Worm (Caenorhabditis elegans) whole organism, L1 larva: ENCODE data around the gene Y38H8A.1.
"Not testable (repeated sequence)": the region's sequence is repeated elsewhere in the genome, so short reads cannot be mapped to it uniquely, and the experiment has no call there.

ENCODE experiments used
- C04F5.9 ChIP-seq: sonication (generic microtip); optimal IDR thresholded peaks from 2 replicates; lab custom pipeline; 2016; ENCODE audit warnings: missing genetic modification characterization, missing compliant biosample characterization
- F16B12.6 ChIP-seq: fragments of 150-350 bp; optimal IDR thresholded peaks from 2 replicates; lab custom pipeline; 2014; ENCODE audit warnings: missing biosample characterization, missing genetic modification characterization
- Y116A8C.19 ChIP-seq: sonication (generic microtip); optimal IDR thresholded peaks from 2 replicates; lab custom pipeline; 2016; ENCODE audit warnings: missing compliant biosample characterization, missing genetic modification characterization, borderline replicate concordance
- aly-2 ChIP-seq: fragments of 150-350 bp; optimal IDR thresholded peaks from 2 replicates; lab custom pipeline; 2014; ENCODE audit warnings: missing biosample characterization, missing genetic modification characterization
- blmp-1 ChIP-seq: fragments of 150-350 bp; optimal IDR thresholded peaks from 2 replicates; lab custom pipeline; 2014; ENCODE audit warnings: missing biosample characterization, missing genetic modification characterization
- ceh-63 ChIP-seq: fragments of 200-800 bp; sonication (Bioruptor generic); optimal IDR thresholded peaks from 2 replicates; lab custom pipeline; 2018; ENCODE audit warnings: mild to moderate bottlenecking, missing genetic modification characterization, missing compliant biosample characterization
- ceh-8 ChIP-seq: fragments of 200-800 bp; sonication (Bioruptor generic); optimal IDR thresholded peaks from 2 replicates; lab custom pipeline; 2018; ENCODE audit warnings: mild to moderate bottlenecking, missing genetic modification characterization, moderate library complexity, missing compliant biosample characterization
- ceh-82 ChIP-seq, 3 experiments: fragments of 150-350 bp in 1 of 3; sonication (generic microtip) in 2 of 3; optimal IDR thresholded peaks; 2 replicates each; lab custom pipeline; 2014 to 2017; ENCODE audit warnings: missing biosample characterization in 3 of 3, missing genetic modification characterization in 3 of 3
- ces-1 ChIP-seq: fragments of 150-350 bp; optimal IDR thresholded peaks from 2 replicates; lab custom pipeline; 2014; ENCODE audit warnings: missing biosample characterization, missing genetic modification reagents, missing genetic modification characterization
- dpl-1 ChIP-seq, 3 experiments: fragments of 150-350 bp in 2 of 3; sonication (generic microtip) in 1 of 3; optimal IDR thresholded peaks; 2 replicates each; lab custom pipeline; 2014 to 2017; ENCODE audit warnings: missing biosample characterization in 3 of 3, missing genetic modification characterization in 3 of 3, missing genetic modification reagents in 3 of 3
- dsc-1 ChIP-seq: sonication (generic microtip); optimal IDR thresholded peaks from 2 replicates; lab custom pipeline; 2016; ENCODE audit warnings: mild to moderate bottlenecking, missing genetic modification characterization, missing compliant biosample characterization
- efl-1 ChIP-seq, 4 experiments: fragments of 150-350 bp; optimal IDR thresholded peaks in 3 of 4; peaks in 1 of 4; 1 replicate in 1 of 4; 2 replicates in 3 of 4; lab custom pipeline; 2014; ENCODE audit warnings: missing biosample characterization in 2 of 4, missing genetic modification characterization in 2 of 4, missing genetic modification reagents in 2 of 4
- egl-13 ChIP-seq: sonication (generic microtip); optimal IDR thresholded peaks from 2 replicates; lab custom pipeline; 2016; ENCODE audit warnings: missing genotype, missing genetic modification reagents, missing genetic modification characterization, missing compliant biosample characterization
- elt-2 ChIP-seq: sonication (generic microtip); optimal IDR thresholded peaks from 2 replicates; lab custom pipeline; 2016; ENCODE audit warnings: missing genetic modification characterization, mild to moderate bottlenecking, inconsistent platforms, missing compliant biosample characterization, missing genetic modification reagents
- fkh-10 ChIP-seq: sonication (generic microtip); optimal IDR thresholded peaks from 2 replicates; lab custom pipeline; 2017; ENCODE audit warnings: missing biosample characterization, missing genetic modification reagents, missing genetic modification characterization
- fkh-8 ChIP-seq: sonication (generic microtip); optimal IDR thresholded peaks from 2 replicates; lab custom pipeline; 2016; ENCODE audit warnings: mild to moderate bottlenecking, missing genetic modification characterization, missing compliant biosample characterization
- grh-1 ChIP-seq: fragments of 200-800 bp; sonication (Bioruptor generic); IDR thresholded peaks from 2 replicates; pipeline ENCODE4 v1.3.6; 2022; ENCODE audit warnings: missing genetic modification reagents, missing genetic modification characterization, missing compliant biosample characterization
- hlh-17 ChIP-seq: fragments of 200-800 bp; sonication (Bioruptor generic); optimal IDR thresholded peaks from 2 replicates; lab custom pipeline; 2018; ENCODE audit warnings: missing genetic modification characterization, mild to moderate bottlenecking, missing compliant biosample characterization, moderate library complexity, borderline replicate concordance
- hlh-4 ChIP-seq: sonication (generic microtip); optimal IDR thresholded peaks from 2 replicates; lab custom pipeline; 2016; ENCODE audit warnings: mild to moderate bottlenecking, missing genetic modification characterization, missing compliant biosample characterization
- lin-13 ChIP-seq: fragments of 150-350 bp; optimal IDR thresholded peaks from 2 replicates; lab custom pipeline; 2014; ENCODE audit warnings: missing biosample characterization, missing genetic modification reagents, missing genetic modification characterization
- lin-14 ChIP-seq: fragments of 200-800 bp; sonication (Bioruptor generic); optimal IDR thresholded peaks from 2 replicates; lab custom pipeline; 2018; ENCODE audit warnings: mild to moderate bottlenecking, missing genetic modification characterization, moderate library complexity, missing compliant biosample characterization
- lin-15B ChIP-seq: fragments of 150-350 bp; sonication (generic microtip); optimal IDR thresholded peaks from 3 replicates; lab custom pipeline; 2014; ENCODE audit warnings: missing biosample characterization, missing genetic modification characterization
- lin-35 ChIP-seq, 2 experiments: fragments of 150-350 bp; optimal IDR thresholded peaks; 2 replicates each; lab custom pipeline; 2014; ENCODE audit warnings: missing biosample characterization in 2 of 2, missing genetic modification characterization in 2 of 2, missing genetic modification reagents in 2 of 2
- lir-3 ChIP-seq: sonication (generic microtip); optimal IDR thresholded peaks from 2 replicates; lab custom pipeline; 2016; ENCODE audit warnings: mild to moderate bottlenecking, missing genetic modification characterization, moderate library complexity, missing compliant biosample characterization; ENCODE audit not compliant: poor library complexity
- lsy-2 ChIP-seq, 2 experiments: fragments of 150-350 bp; optimal IDR thresholded peaks; 2 replicates each; lab custom pipeline; 2014; ENCODE audit warnings: missing biosample characterization in 2 of 2, missing genetic modification characterization in 2 of 2
- nhr-12 ChIP-seq: sonication (generic microtip); optimal IDR thresholded peaks from 2 replicates; lab custom pipeline; 2017; ENCODE audit warnings: missing biosample characterization, missing genetic modification characterization
- nhr-28 ChIP-seq: fragments of 150-350 bp; optimal IDR thresholded peaks from 2 replicates; lab custom pipeline; 2014; ENCODE audit warnings: missing biosample characterization, missing genetic modification characterization
- nhr-47 ChIP-seq: sonication (generic microtip); optimal IDR thresholded peaks from 2 replicates; lab custom pipeline; 2016; ENCODE audit warnings: mild to moderate bottlenecking, missing genetic modification characterization, moderate library complexity, missing compliant biosample characterization
- nhr-76 ChIP-seq: sonication (generic microtip); optimal IDR thresholded peaks from 2 replicates; lab custom pipeline; 2017; ENCODE audit warnings: missing biosample characterization, missing genetic modification characterization
- nhr-84 ChIP-seq: sonication (generic microtip); optimal IDR thresholded peaks from 2 replicates; lab custom pipeline; 2017; ENCODE audit warnings: missing biosample characterization, missing genetic modification characterization
- nhr-85 ChIP-seq: sonication (generic microtip); peaks from one replicate; lab custom pipeline; 2016; ENCODE audit warnings: missing genetic modification characterization, inconsistent platforms, missing compliant biosample characterization
- skn-1 ChIP-seq: fragments of 150-350 bp; optimal IDR thresholded peaks from 2 replicates; lab custom pipeline; 2014; ENCODE audit warnings: missing biosample characterization, missing genetic modification characterization
- snu-23 ChIP-seq: sonication (generic microtip); optimal IDR thresholded peaks from 2 replicates; lab custom pipeline; 2016; ENCODE audit warnings: missing genetic modification characterization, missing compliant biosample characterization
- sox-4 ChIP-seq: sonication (generic microtip); optimal IDR thresholded peaks from 2 replicates; lab custom pipeline; 2016; ENCODE audit warnings: missing genetic modification characterization, missing compliant biosample characterization
- sup-37 ChIP-seq: fragments of 200-800 bp; sonication (Bioruptor generic); optimal IDR thresholded peaks from 2 replicates; lab custom pipeline; 2018; ENCODE audit warnings: mild to moderate bottlenecking, missing genetic modification characterization, missing compliant biosample characterization
- unc-130 ChIP-seq: fragments of 150-350 bp; optimal IDR thresholded peaks from 2 replicates; lab custom pipeline; 2017; ENCODE audit warnings: missing biosample characterization, missing genetic modification characterization, inconsistent platforms
- xbp-1 ChIP-seq: sonication (generic microtip); optimal IDR thresholded peaks from 2 replicates; lab custom pipeline; 2016; ENCODE audit warnings: missing genetic modification characterization, missing compliant biosample characterization
- zag-1 ChIP-seq: fragments of 150-350 bp; optimal IDR thresholded peaks from 2 replicates; lab custom pipeline; 2014; ENCODE audit warnings: missing biosample characterization, missing genetic modification characterization
- zip-4 ChIP-seq: fragments of 200-800 bp; sonication (Bioruptor generic); optimal IDR thresholded peaks from 2 replicates; lab custom pipeline; 2018; ENCODE audit warnings: mild to moderate bottlenecking, missing genetic modification characterization, moderate library complexity, missing compliant biosample characterization
- ztf-11 ChIP-seq, 2 experiments: sonication (generic microtip); optimal IDR thresholded peaks; 2 replicates each; lab custom pipeline; 2016 to 2017; ENCODE audit warnings: missing genetic modification characterization in 2 of 2, missing biosample characterization in 1 of 2, missing compliant biosample characterization in 1 of 2

The Y38H8A.1 gene

ce11 chrIV:13482469-13482868 lies at the start of gene Y38H8A.1:
Y38H8A.1 (plus strand) TSS chrIV:13482769.
- TF ChIP-seq dpl-1 (GFP tag; optimal IDR thresholded peaks at IDR 0.05; lab: Kevin White, UChicago) (no peak), skn-1 (tag; lab: Kevin White, UChicago) (no peak), fkh-10 (no peak), unc-130 (no peak), dsc-1 (no peak), nhr-76 (no peak), nhr-28 (tag; lab: Kevin White, UChicago) (no peak), C04F5.9 (tag; lab: Kevin White, UChicago) (no peak), grh-1 (GFP tag; lab: Robert Waterston, UW) (no peak), xbp-1 (tag; lab: Kevin White, UChicago) (no peak), aly-2 (tag; lab: Kevin White, UChicago) (no peak), fkh-8 (tag; lab: Kevin White, UChicago) (no peak), lin-13 (GFP tag; lab: Kevin White, UChicago) (no peak), elt-2 (tag; lab: Kevin White, UChicago) (no peak), hlh-17 (no peak), nhr-47 (tag; lab: Kevin White, UChicago) (no peak), nhr-84 (tag; lab: Kevin White, UChicago) (no peak), ceh-63 (GFP tag; lab: Kevin White, UChicago) (no peak)

ce11 chrIV:13433904-13434303 lies 48.7 kb upstream of the Y38H8A.1 start, which contains the start of gene K09B11.5:
K09B11.5 (minus strand) TSS chrIV:13434004.
- not testable (repeated sequence) for TF ChIP-seq Y116A8C.19 (tag; lab: Kevin White, UChicago); sox-4; zip-4

ce11 chrIV:13443543-13443942 lies 39.0 kb upstream of the Y38H8A.1 start:
- peak; percentile 30 for TF ChIP-seq nhr-85 (tag; lab: Kevin White, UChicago)

ce11 chrIV:13445275-13445674 lies 37.3 kb upstream of the Y38H8A.1 start, which contains the start of gene mam-3:
mam-3 (minus strand) TSS chrIV:13445375.
- TF ChIP-seq egl-13 (tag; lab: Kevin White, UChicago) (no peak), lir-3 (tag; lab: Kevin White, UChicago) (no peak), ceh-63 (GFP tag; lab: Kevin White, UChicago) (no peak), zag-1 (no peak), lin-14 (GFP tag; lab: Kevin White, UChicago) (no peak), dsc-1 (no peak), lin-15B (tag; lab: Kevin White, UChicago) (no peak), nhr-85 (tag; lab: Kevin White, UChicago) (no peak)
- TF ChIP-seq, all 84 proteins: peak for 0

- peak in 1 of 2 experiments; percentile 77 for TF ChIP-seq efl-1 (optimal IDR thresholded peaks at IDR 0.05; lab: Kevin White, UChicago)
- TF ChIP-seq efl-1 (GFP tag; optimal IDR thresholded peaks at IDR 0.05 in 1 of 2; lab: Kevin White, UChicago) = peak in 1 of 2 experiments; percentile 46
- no peak for TF ChIP-seq lsy-2 (tag; optimal IDR thresholded peaks at IDR 0.05; lab: Kevin White, UChicago)
- TF ChIP-seq aly-2 (tag; lab: Kevin White, UChicago) = no peak
These were observed 31.8 kb upstream of the Y38H8A.1 start for ce11 chrIV:13450740-13451139.

- TF ChIP-seq ztf-11 (tag; optimal IDR thresholded peaks at IDR 0.05; lab: Kevin White, UChicago) = no peak
- peak in 1 of 3 experiments; percentile 23 for TF ChIP-seq ceh-82 (tag; optimal IDR thresholded peaks at IDR 0.05; lab: Kevin White, UChicago)
- peak in 1 of 2 experiments; percentile 42 for TF ChIP-seq lsy-2 (tag; optimal IDR thresholded peaks at IDR 0.05; lab: Kevin White, UChicago)
- TF ChIP-seq nhr-12 = no peak
- TF ChIP-seq xbp-1 (tag; lab: Kevin White, UChicago) = peak; percentile 5
- TF ChIP-seq Y116A8C.19 (tag; lab: Kevin White, UChicago) = no peak
- peak; percentile 25 to 27 for TF ChIP-seq efl-1 (optimal IDR thresholded peaks at IDR 0.05; lab: Kevin White, UChicago)
- TF ChIP-seq efl-1 (GFP tag; optimal IDR thresholded peaks at IDR 0.05 in 1 of 2; lab: Kevin White, UChicago) = peak in 1 of 2 experiments; percentile 35
- TF ChIP-seq sup-37 = no peak
- TF ChIP-seq unc-130 = peak; percentile 4
- peak; percentile 26 for TF ChIP-seq F16B12.6 (tag; lab: Kevin White, UChicago)
- TF ChIP-seq lin-15B (tag; lab: Kevin White, UChicago) = peak; percentile 35
- TF ChIP-seq dsc-1 = peak; percentile 60
- TF ChIP-seq blmp-1 = peak; percentile 28
- TF ChIP-seq lin-35 (GFP tag; optimal IDR thresholded peaks at IDR 0.05; lab: Kevin White, UChicago) = peak; percentile 14 to 36
- TF ChIP-seq snu-23 (GFP tag; lab: Kevin White, UChicago) = peak; percentile 2
- no peak for TF ChIP-seq ces-1 (GFP tag; lab: Kevin White, UChicago)
- peak in 2 of 3 experiments; percentile 2 to 55 for TF ChIP-seq dpl-1 (GFP tag; optimal IDR thresholded peaks at IDR 0.05; lab: Kevin White, UChicago)
- no peak for TF ChIP-seq hlh-4
- peak; percentile 1 for TF ChIP-seq nhr-47 (tag; lab: Kevin White, UChicago)
- no peak for TF ChIP-seq ceh-8 (GFP tag; lab: Kevin White, UChicago)
These were observed 29.1 kb upstream of the Y38H8A.1 start for ce11 chrIV:13453509-13453908.
